Worm (Caenorhabditis elegans): ENCODE data around the gene T27F7.12.

DNA sequence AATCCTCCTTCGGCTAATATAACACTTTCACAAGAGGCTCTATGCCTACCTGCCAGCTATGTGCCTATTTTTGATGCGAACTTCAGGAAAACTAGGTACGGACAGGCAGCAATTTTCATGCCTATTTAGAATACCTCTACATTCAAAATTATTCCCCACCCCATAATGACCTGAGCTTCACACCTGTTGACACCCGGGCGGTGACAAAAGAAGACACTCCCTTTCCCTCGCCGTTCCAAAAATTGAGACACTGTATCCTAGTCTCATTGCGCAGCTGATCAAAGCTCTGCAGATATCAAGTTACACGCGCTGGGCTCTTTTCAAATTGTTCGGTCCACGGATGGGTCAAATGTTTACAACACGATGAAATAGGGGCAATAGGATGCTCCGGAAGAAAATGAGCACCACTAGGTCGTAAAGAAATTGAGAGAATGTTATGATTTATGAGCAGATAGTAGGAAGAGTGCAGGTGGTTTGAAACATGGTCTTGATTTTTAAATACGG lies 15.4 kb upstream of the T27F7.12 start:
- TF ChIP-seq lin-13 (tag; optimal IDR thresholded peaks at IDR 0.05), result no peak
- no peak for TF ChIP-seq lsy-2 (tag; optimal IDR thresholded peaks at IDR 0.05)
- no peak for TF ChIP-seq sptf-1 (tag; optimal IDR thresholded peaks at IDR 0.05)
- TF ChIP-seq ces-1 (GFP tag; optimal IDR thresholded peaks at IDR 0.05), result no peak
- TF ChIP-seq pha-4 (tag; optimal IDR thresholded peaks at IDR 0.05), result no peak
- no peak for TF ChIP-seq ztf-11 (tag; optimal IDR thresholded peaks at IDR 0.05)
- no peak for TF ChIP-seq snpc-4 (tag; optimal IDR thresholded peaks at IDR 0.05)
- no peak for TF ChIP-seq elt-3 (tag; optimal IDR thresholded peaks at IDR 0.05)

Data from whole organism, mixed stage, embryonic.